Fruit fly (Drosophila melanogaster): ENCODE results near the gene kuk.

The kuk gene

DNA sequence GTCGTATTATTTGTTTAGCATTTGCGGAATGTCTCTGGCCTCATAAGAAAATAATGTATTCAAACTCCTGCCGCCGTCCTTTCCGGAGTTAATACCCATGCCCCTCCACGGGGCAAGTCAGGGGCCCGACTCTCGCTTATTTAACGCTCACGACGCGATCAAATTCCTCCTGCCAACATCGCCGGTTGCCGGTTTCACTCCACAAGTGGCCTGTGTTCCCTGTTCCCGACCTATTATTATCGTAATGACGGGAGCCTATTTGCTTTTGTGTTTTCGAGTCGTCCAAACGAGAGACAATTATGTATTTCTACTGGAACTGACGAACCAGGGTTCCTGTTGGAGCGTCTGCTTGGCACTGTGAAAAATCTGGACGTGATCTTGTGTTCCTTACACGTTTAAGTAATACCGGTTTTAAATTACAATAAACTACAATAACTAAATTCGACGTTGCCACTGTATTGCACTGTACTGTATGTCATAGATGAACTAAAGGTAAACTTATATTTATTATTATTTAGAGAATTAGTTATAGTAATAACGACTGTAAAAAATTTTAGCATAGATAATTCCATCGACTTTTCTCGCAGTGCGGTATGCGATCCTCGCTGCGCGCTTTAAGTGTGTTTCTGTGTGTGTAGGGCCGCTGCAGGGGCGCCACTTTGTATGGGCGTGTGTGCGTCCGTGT, 27.4 kb upstream of the kuk start (continued):
- TF ChIP-seq ken (GFP tag; IDR thresholded peaks at IDR 0.05) (no peak), ham (GFP tag; IDR thresholded peaks at IDR 0.05) (no peak), gsb-n (tag; optimal IDR thresholded peaks at IDR 0.05) (peak; percentile 60), zf30C (GFP tag; optimal IDR thresholded peaks at IDR 0.05) (peak; percentile 99), grau (tag; optimal IDR thresholded peaks at IDR 0.05) (peak; percentile 55), CG3407 (GFP tag; optimal IDR thresholded peaks at IDR 0.05) (peak; percentile 8), NK7.1 (GFP tag; optimal IDR thresholded peaks at IDR 0.05) (no peak), Nf-YC (tag; optimal IDR thresholded peaks at IDR 0.05) (no peak), shn (GFP tag; optimal IDR thresholded peaks at IDR 0.05) (no peak), ash1 (GFP tag; optimal IDR thresholded peaks at IDR 0.05) (no peak), CG18599 (GFP tag; optimal IDR thresholded peaks at IDR 0.05) (no peak), CG14667 (GFP tag; IDR thresholded peaks at IDR 0.05) (no peak), CG17912 (GFP tag; optimal IDR thresholded peaks at IDR 0.05) (no peak), yki (optimal IDR thresholded peaks at IDR 0.05) (no peak), CG12744 (GFP tag; optimal IDR thresholded peaks at IDR 0.05) (no peak), CG17568 (GFP tag; optimal IDR thresholded peaks at IDR 0.05) (no peak), CG2889 (GFP tag; IDR thresholded peaks at IDR 0.05) (no peak), CG15011 (GFP tag; optimal IDR thresholded peaks at IDR 0.05) (peak; percentile 0), pros (GFP tag; optimal IDR thresholded peaks at IDR 0.05) (no peak), CG18764 (GFP tag; optimal IDR thresholded peaks at IDR 0.05) (peak; percentile 15), CG10267 (tag; optimal IDR thresholded peaks at IDR 0.05) (no peak), CG18262 (tag; optimal IDR thresholded peaks at IDR 0.05) (peak; percentile 87), CG14965 (GFP tag; optimal IDR thresholded peaks at IDR 0.05; ENCODE audit: borderline replicate concordance) (no peak), CG17359 (tag; optimal IDR thresholded peaks at IDR 0.05) (no peak), CG10543 (GFP tag; optimal IDR thresholded peaks at IDR 0.05) (no peak), stc (GFP tag; IDR thresholded peaks at IDR 0.05) (no peak), stwl (tag; optimal IDR thresholded peaks at IDR 0.05) (no peak), Dfd (GFP tag; optimal IDR thresholded peaks at IDR 0.05) (no peak), CG11398 (GFP tag; optimal IDR thresholded peaks at IDR 0.05) (no peak), B-H1 (GFP tag; IDR thresholded peaks at IDR 0.05) (no peak), Hand (GFP tag; optimal IDR thresholded peaks at IDR 0.05) (no peak), gcm (GFP tag; optimal IDR thresholded peaks at IDR 0.05) (peak; percentile 67), CG1233 (GFP tag; optimal IDR thresholded peaks at IDR 0.05) (peak; percentile 56), HLH54F (GFP tag; optimal IDR thresholded peaks at IDR 0.05) (no peak), D (optimal IDR thresholded peaks at IDR 0.05) (no peak), D (GFP tag; optimal IDR thresholded peaks at IDR 0.05) (peak; percentile 65), CG11085 (GFP tag; IDR thresholded peaks at IDR 0.05) (no peak), CG8388 (GFP tag; optimal IDR thresholded peaks at IDR 0.05) (peak; percentile 62), pum (GFP tag; optimal IDR thresholded peaks at IDR 0.05) (peak; percentile 25), CG15269 (tag; optimal IDR thresholded peaks at IDR 0.05) (no peak), bsh (GFP tag; optimal IDR thresholded peaks at IDR 0.05) (peak; percentile 43 to 81), NFAT (GFP tag; IDR thresholded peaks at IDR 0.05) (0 out of 2 replicates have a peak, but pooled peaks have one; percentile 19), CG4282 (GFP tag; optimal IDR thresholded peaks at IDR 0.05) (no peak), CG17385 (GFP tag; optimal IDR thresholded peaks at IDR 0.05) (peak; percentile 2), hkb (optimal IDR thresholded peaks at IDR 0.05) (no peak), hkb (GFP tag; IDR thresholded peaks at IDR 0.05) (no peak), slp2 (GFP tag; optimal IDR thresholded peaks at IDR 0.05) (no peak), rib (GFP tag; IDR thresholded peaks at IDR 0.05) (no peak), ranshi (GFP tag; IDR thresholded peaks at IDR 0.05) (no peak), Myb (GFP tag; optimal IDR thresholded peaks at IDR 0.05) (no peak), CG2202 (tag; optimal IDR thresholded peaks at IDR 0.05) (peak; percentile 65)

Measured in whole organism, embryonic.